Fruit fly (Drosophila melanogaster) whole organism, embryonic: ENCODE results near the gene lqfR.

Experiments
- Ada2b ChIP-seq: fragments of 200-800 bp; sonication (Bioruptor generic); IDR thresholded peaks from 2 replicates; pipeline ENCODE4 v1.3.6; 2022; ENCODE audit warnings: missing biosample characterization, missing genetic modification characterization
- Atf3 ChIP-seq: fragments of 200-800 bp; sonication (Bioruptor generic); optimal IDR thresholded peaks from 3 replicates; lab custom pipeline; 2016; ENCODE audit warnings: missing biosample characterization, missing genetic modification characterization
- Blimp-1 ChIP-seq: fragments of 200-800 bp; sonication (Bioruptor generic); optimal IDR thresholded peaks from 3 replicates; lab custom pipeline; 2018; ENCODE audit warnings: missing biosample characterization, missing genetic modification characterization, mild to moderate bottlenecking, moderate library complexity, missing genetic modification reagents
- CG10147 ChIP-seq: fragments of 200-800 bp; sonication (Bioruptor generic); optimal IDR thresholded peaks from 2 replicates; lab custom pipeline; 2019; ENCODE audit warnings: missing biosample characterization, mild to moderate bottlenecking, missing genetic modification characterization, moderate library complexity
- CG10209 ChIP-seq: fragments of 200-800 bp; sonication (Bioruptor generic); optimal IDR thresholded peaks from 3 replicates; lab custom pipeline; 2017; ENCODE audit warnings: missing biosample characterization, mild to moderate bottlenecking, missing genetic modification characterization, missing genetic modification reagents
- CG10366 ChIP-seq: fragments of 200-800 bp; sonication (Bioruptor generic); IDR thresholded peaks from 2 replicates; pipeline ENCODE4 v1.3.6; 2022; ENCODE audit warnings: missing biosample characterization, missing genetic modification characterization
- CG11085 ChIP-seq: fragments of 200-800 bp; sonication (Bioruptor generic); IDR thresholded peaks from 2 replicates; pipeline ENCODE4 v1.3.6; 2022; ENCODE audit warnings: missing biosample characterization, missing genetic modification characterization
- CG12744 ChIP-seq: fragments of 200-800 bp; sonication (Bioruptor generic); optimal IDR thresholded peaks from 2 replicates; lab custom pipeline; 2016; ENCODE audit warnings: missing biosample characterization, missing genetic modification characterization
- CG13123 ChIP-seq: fragments of 200-800 bp; sonication (Bioruptor generic); optimal IDR thresholded peaks from 2 replicates; lab custom pipeline; 2016; ENCODE audit warnings: missing biosample characterization, missing genetic modification characterization
- CG14441 ChIP-seq: fragments of 200-800 bp; sonication (Bioruptor generic); IDR thresholded peaks from 2 replicates; pipeline ENCODE4 v1.3.6; 2022; ENCODE audit warnings: missing biosample characterization, missing genetic modification characterization
- CG17186 ChIP-seq: fragments of 200-800 bp; sonication (Bioruptor generic); optimal IDR thresholded peaks from 3 replicates; lab custom pipeline; 2017; ENCODE audit warnings: missing biosample characterization, missing genetic modification reagents, missing genetic modification characterization
- CG18262 ChIP-seq: fragments of 200-800 bp; optimal IDR thresholded peaks from 3 replicates; lab custom pipeline; 2019; ENCODE audit warnings: missing biosample characterization, mild to moderate bottlenecking, missing genetic modification characterization, moderate library complexity
- CG2129 ChIP-seq: fragments of 200-800 bp; sonication (Bioruptor generic); IDR thresholded peaks from 2 replicates; pipeline ENCODE4 v1.3.6; 2022; ENCODE audit warnings: missing biosample characterization, missing genetic modification characterization; ENCODE audit not compliant: partially characterized antibody
- CG2199 ChIP-seq: fragments of 200-800 bp; sonication (Bioruptor generic); IDR thresholded peaks from 3 replicates; pipeline ENCODE4 v1.3.6; 2022; ENCODE audit warnings: missing biosample characterization, missing genetic modification characterization
- CG30403 ChIP-seq: fragments of 200-800 bp; sonication (Bioruptor generic); optimal IDR thresholded peaks from 3 replicates; lab custom pipeline; 2016; ENCODE audit warnings: missing biosample characterization, missing genetic modification characterization
- CG32772 ChIP-seq: fragments of 200-800 bp; sonication (Bioruptor generic); IDR thresholded peaks from 2 replicates; pipeline ENCODE4 v1.3.6; 2022; ENCODE audit warnings: missing biosample characterization, missing genetic modification characterization
- CG33213 ChIP-seq: fragments of 200-800 bp; sonication (Bioruptor generic); optimal IDR thresholded peaks from 3 replicates; lab custom pipeline; 2016; ENCODE audit warnings: missing biosample characterization, missing genetic modification characterization
- CG3838 ChIP-seq: fragments of 200-800 bp; sonication (Bioruptor generic); optimal IDR thresholded peaks from 3 replicates; lab custom pipeline; 2016; ENCODE audit warnings: missing biosample characterization, missing genetic modification characterization
- CG4360 ChIP-seq: fragments of 200-800 bp; sonication (Bioruptor generic); IDR thresholded peaks from 2 replicates; pipeline ENCODE4 v1.3.6; 2022; ENCODE audit warnings: missing biosample characterization, missing genetic modification characterization
- CG4404 ChIP-seq: fragments of 200-800 bp; sonication (Bioruptor generic); IDR thresholded peaks from 2 replicates; pipeline ENCODE4 v1.3.6; 2022; ENCODE audit warnings: missing biosample characterization, missing genetic modification characterization
- CG4424 ChIP-seq: fragments of 200-800 bp; sonication (Bioruptor generic); optimal IDR thresholded peaks from 3 replicates; lab custom pipeline; 2016; ENCODE audit warnings: missing biosample characterization, missing genetic modification characterization
- CG5180 ChIP-seq: fragments of 200-800 bp; sonication (Bioruptor generic); optimal IDR thresholded peaks from 3 replicates; lab custom pipeline; 2017; ENCODE audit warnings: missing biosample characterization, missing genetic modification characterization, mild to moderate bottlenecking, moderate library complexity, missing genetic modification reagents
- CG6689 ChIP-seq: fragments of 200-800 bp; sonication (Bioruptor generic); IDR thresholded peaks from 2 replicates; pipeline ENCODE4 v1.3.6; 2022; ENCODE audit warnings: missing biosample characterization, missing genetic modification characterization
- CG6765 ChIP-seq: fragments of 200-800 bp; sonication (Bioruptor generic); optimal IDR thresholded peaks from 3 replicates; lab custom pipeline; 2017; ENCODE audit warnings: missing biosample characterization, mild to moderate bottlenecking, missing genetic modification characterization
- CG7987 ChIP-seq: fragments of 200-800 bp; sonication (Bioruptor generic); optimal IDR thresholded peaks from 2 replicates; lab custom pipeline; 2018; ENCODE audit warnings: missing biosample characterization, mild to moderate bottlenecking, missing genetic modification characterization, moderate library complexity
- CG8281 ChIP-seq: fragments of 200-800 bp; sonication (Bioruptor generic); optimal IDR thresholded peaks from 2 replicates; lab custom pipeline; 2018; ENCODE audit warnings: missing biosample characterization, mild to moderate bottlenecking, missing genetic modification characterization, moderate library complexity
- CoRest ChIP-seq: fragments of 200-800 bp; sonication (Bioruptor generic); optimal IDR thresholded peaks from 3 replicates; lab custom pipeline; 2018; ENCODE audit warnings: missing biosample characterization, mild to moderate bottlenecking, missing genetic modification characterization, moderate library complexity
- Deaf1 ChIP-seq: fragments of 200-800 bp; optimal IDR thresholded peaks from 3 replicates; lab custom pipeline; 2019; ENCODE audit warnings: missing biosample characterization, mild to moderate bottlenecking, missing genetic modification characterization, moderate library complexity
- Dip3 ChIP-seq: fragments of 200-800 bp; sonication (Bioruptor generic); optimal IDR thresholded peaks from 3 replicates; lab custom pipeline; 2016; ENCODE audit warnings: missing biosample characterization, missing genetic modification characterization
- Dp ChIP-seq: fragments of 200-800 bp; sonication (Bioruptor generic); optimal IDR thresholded peaks from 2 replicates; lab custom pipeline; 2018; ENCODE audit warnings: missing biosample characterization, mild to moderate bottlenecking, missing genetic modification characterization, moderate library complexity
- E2f1 ChIP-seq: fragments of 200-800 bp; sonication (Bioruptor generic); IDR thresholded peaks from 2 replicates; pipeline ENCODE4 v1.3.6; 2022; ENCODE audit warnings: missing biosample characterization, missing genetic modification characterization
- Fer2 ChIP-seq: fragments of 200-800 bp; sonication (Bioruptor generic); optimal IDR thresholded peaks from 2 replicates; lab custom pipeline; 2018; ENCODE audit warnings: missing biosample characterization, mild to moderate bottlenecking, missing genetic modification characterization, moderate library complexity
- H15 ChIP-seq: fragments of 200-800 bp; sonication (Bioruptor generic); IDR thresholded peaks from 3 replicates; pipeline ENCODE4 v1.3.6; 2022; ENCODE audit warnings: missing biosample characterization, missing genetic modification characterization
- HLH3B ChIP-seq: fragments of 200-800 bp; sonication (Bioruptor generic); IDR thresholded peaks from 2 replicates; pipeline ENCODE4 v1.3.6; 2022; ENCODE audit warnings: missing biosample characterization, missing genetic modification characterization
- HLHmδ ChIP-seq: fragments of 200-800 bp; sonication (Bioruptor generic); optimal IDR thresholded peaks from 2 replicates; lab custom pipeline; 2018; ENCODE audit warnings: missing biosample characterization, mild to moderate bottlenecking, missing genetic modification characterization, moderate library complexity
- Hmr ChIP-seq: fragments of 200-800 bp; sonication (Bioruptor generic); optimal IDR thresholded peaks from 3 replicates; lab custom pipeline; 2017; ENCODE audit warnings: mild to moderate bottlenecking, missing biosample characterization, missing genetic modification reagents, missing genetic modification characterization
- Hr39 ChIP-seq: fragments of >200 bp; optimal IDR thresholded peaks from 2 replicates; lab custom pipeline; 2017
- NfI ChIP-seq: fragments of 200-800 bp; sonication (Bioruptor generic); optimal IDR thresholded peaks from 3 replicates; lab custom pipeline; 2018; ENCODE audit warnings: missing biosample characterization, mild to moderate bottlenecking, missing genetic modification characterization, moderate library complexity
- dpn ChIP-seq, 2 experiments: fragments of 200-800 bp; sonication (Bioruptor generic); optimal IDR thresholded peaks; 3 replicates each; lab custom pipeline; 2016; ENCODE audit warnings: missing biosample characterization in 2 of 2, missing genetic modification characterization in 2 of 2
- dysf ChIP-seq: fragments of 200-800 bp; sonication (Bioruptor generic); IDR thresholded peaks from 3 replicates; pipeline ENCODE4 v1.3.6; 2022; ENCODE audit warnings: missing biosample characterization, missing genetic modification characterization
- gce ChIP-seq: fragments of 200-800 bp; sonication (Bioruptor generic); IDR thresholded peaks from 3 replicates; pipeline ENCODE4 v1.3.6; 2022; ENCODE audit warnings: missing biosample characterization, missing genetic modification characterization
- her ChIP-seq: fragments of 200-800 bp; sonication (Bioruptor generic); optimal IDR thresholded peaks from 2 replicates; lab custom pipeline; 2016; ENCODE audit warnings: missing biosample characterization, missing genetic modification characterization
- jing ChIP-seq: fragments of 200-800 bp; sonication (Bioruptor generic); optimal IDR thresholded peaks from 2 replicates; lab custom pipeline; 2018; ENCODE audit warnings: missing biosample characterization, mild to moderate bottlenecking, missing genetic modification characterization
- klu ChIP-seq: fragments of 200-800 bp; sonication (Bioruptor generic); IDR thresholded peaks from 2 replicates; pipeline ENCODE4 v1.3.6; 2022; ENCODE audit warnings: missing biosample characterization, missing genetic modification characterization
- mam ChIP-seq: fragments of 200-800 bp; sonication (Bioruptor generic); optimal IDR thresholded peaks from 3 replicates; lab custom pipeline; 2016; ENCODE audit warnings: missing biosample characterization, missing genetic modification characterization
- nerfin-1 ChIP-seq: fragments of 200-800 bp; sonication (Bioruptor generic); optimal IDR thresholded peaks from 3 replicates; lab custom pipeline; 2019; ENCODE audit warnings: missing biosample characterization, mild to moderate bottlenecking, missing genetic modification characterization, moderate library complexity
- sima ChIP-seq: fragments of 200-800 bp; sonication (Bioruptor generic); optimal IDR thresholded peaks from 2 replicates; lab custom pipeline; 2016; ENCODE audit warnings: missing biosample characterization, missing genetic modification characterization
- stc ChIP-seq: fragments of 200-800 bp; sonication (Bioruptor generic); IDR thresholded peaks from 2 replicates; pipeline ENCODE4 v1.3.6; 2022; ENCODE audit warnings: missing biosample characterization, missing genetic modification characterization
- tna ChIP-seq: fragments of 200-800 bp; sonication (Bioruptor generic); IDR thresholded peaks from 2 replicates; pipeline ENCODE4 v1.3.6; 2022; ENCODE audit warnings: missing biosample characterization, missing genetic modification characterization; ENCODE audit not compliant: partially characterized antibody

Gene lqfR

dm6 chr3R:22362218-22362907 lies 48.7 kb upstream of the lqfR start, which contains the start of the genes JMJD6, CG7071 and Muted (continued):
- TF ChIP-seq klu (peak; percentile 85), CG11085 (peak; percentile 84), Dip3 (peak; percentile 91), tna (GFP tag; lab: Robert Waterston, UW) (peak; percentile 42; the same call in 1 of the 2 replicates), her (GFP tag; lab: Kevin White, UChicago) (peak; percentile 30), nerfin-1 (tag; lab: Kevin White, UChicago) (peak; percentile 88), CG6689 (GFP tag; lab: Robert Waterston, UW) (peak; percentile 92), CG13123 (GFP tag; lab: Kevin White, UChicago) (peak; percentile 89), CG4360 (GFP tag; lab: Robert Waterston, UW) (peak; percentile 55; the same call in 1 of the 2 replicates), CG2199 (GFP tag; lab: Robert Waterston, UW) (0 out of 3 replicates have a peak, but pooled peaks have one; percentile 62), stc (GFP tag; lab: Robert Waterston, UW) (peak; percentile 79; the same call in 1 of the 2 replicates), gce (GFP tag; lab: Robert Waterston, UW) (peak; percentile 82; the same call in 2 of the 3 replicates), dysf (GFP tag; lab: Robert Waterston, UW) (peak; percentile 90), CG18262 (tag; lab: Kevin White, UChicago) (peak; percentile 76), CG32772 (GFP tag; lab: Robert Waterston, UW) (peak; percentile 86), Ada2b (GFP tag; lab: Robert Waterston, UW) (peak; percentile 89), CG5180 (GFP tag; lab: Kevin White, UChicago) (peak; percentile 66), CG10209 (GFP tag; lab: Kevin White, UChicago) (peak; percentile 90), NfI (GFP tag; lab: Kevin White, UChicago) (peak; percentile 95), CG33213 (GFP tag; lab: Kevin White, UChicago) (peak; percentile 81), HLHmδ (GFP tag; lab: Kevin White, UChicago) (no peak), dpn (GFP tag; optimal IDR thresholded peaks at IDR 0.05; lab: Kevin White, UChicago) (peak; percentile 88 to 94), CoRest (tag; lab: Kevin White, UChicago) (peak; percentile 94), CG17186 (GFP tag; lab: Kevin White, UChicago) (peak; percentile 60), CG14441 (GFP tag; lab: Robert Waterston, UW) (peak; percentile 92), CG8281 (tag; lab: Kevin White, UChicago) (peak; percentile 63), CG3838 (peak; percentile 86), CG10147 (GFP tag; lab: Kevin White, UChicago) (peak; percentile 91), jing (GFP tag; lab: Kevin White, UChicago) (peak; percentile 69), Blimp-1 (GFP tag; lab: Kevin White, UChicago) (peak; percentile 87), mam (peak; percentile 93), CG12744 (GFP tag; lab: Kevin White, UChicago) (peak; percentile 86), CG30403 (GFP tag; lab: Kevin White, UChicago) (peak; percentile 96), CG7987 (peak; percentile 86), CG2129 (peak; percentile 79), E2f1 (GFP tag; lab: Robert Waterston, UW) (peak; percentile 84), HLH3B (GFP tag; lab: Robert Waterston, UW) (peak; percentile 92), Fer2 (peak; percentile 92), sima (GFP tag; lab: Kevin White, UChicago) (peak; percentile 31), CG4404 (peak; percentile 91), Dp (GFP tag; lab: Kevin White, UChicago) (peak; percentile 52), CG4424 (GFP tag; lab: Kevin White, UChicago) (peak; percentile 94), CG10366 (peak; percentile 91), H15 (GFP tag; lab: Robert Waterston, UW) (peak; percentile 87), CG6765 (GFP tag; lab: Kevin White, UChicago) (peak; percentile 81), Atf3 (GFP tag; lab: Kevin White, UChicago) (peak; percentile 86), Hmr (peak; percentile 93), Hr39 (lab: Kevin White, UChicago) (no peak), Deaf1 (peak; percentile 55)
